Fruit fly (Drosophila melanogaster): ENCODE results near the gene mthl10.
A peak's percentile ranks its signal among the peaks of the same experiment; 100 is the strongest.

Gene mthl10

DNA sequence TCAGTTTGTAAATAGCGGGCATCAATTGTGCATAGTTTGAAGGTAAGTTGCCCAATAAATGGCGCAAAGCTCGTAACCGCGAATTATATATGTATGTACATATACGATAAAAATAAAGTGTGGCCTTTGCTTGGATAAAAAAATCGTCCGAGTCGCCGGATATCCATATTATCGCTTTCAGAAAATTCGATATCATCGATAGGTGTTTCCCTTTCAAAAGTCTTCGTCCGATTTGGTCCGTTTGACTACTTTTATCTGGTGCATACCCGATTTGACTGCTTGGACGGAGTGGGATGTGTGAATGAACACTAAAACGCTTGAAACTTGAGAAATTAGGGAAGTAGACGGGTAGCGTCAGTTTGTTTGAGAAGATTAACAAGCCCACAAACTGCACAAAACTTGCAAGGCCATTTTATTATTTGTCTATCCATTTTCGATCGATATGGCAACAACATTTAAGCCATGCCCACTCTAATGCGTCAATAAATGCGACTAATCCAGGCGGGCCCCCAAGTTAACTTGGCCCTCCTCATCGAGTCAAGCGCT is 13.5 kb downstream of the mthl10 start (continued):
- TF ChIP-seq pita (GFP tag; optimal IDR thresholded peaks at IDR 0.05), result no peak
- TF ChIP-seq zf30C (GFP tag; optimal IDR thresholded peaks at IDR 0.05), result no peak
- no peak for TF ChIP-seq corto (GFP tag; optimal IDR thresholded peaks at IDR 0.05)
- TF ChIP-seq jumu (GFP tag; optimal IDR thresholded peaks at IDR 0.05), result no peak
- TF ChIP-seq fd102C (GFP tag; optimal IDR thresholded peaks at IDR 0.05), result no peak
- TF ChIP-seq p53 (GFP tag; optimal IDR thresholded peaks at IDR 0.05), result no peak
- TF ChIP-seq Fer2 (tag; optimal IDR thresholded peaks at IDR 0.05), result peak; percentile 3
- no peak for TF ChIP-seq klu (GFP tag; IDR thresholded peaks at IDR 0.05)
- peak; percentile 57 for TF ChIP-seq CG2116 (GFP tag; optimal IDR thresholded peaks at IDR 0.05)
- TF ChIP-seq grau (tag; optimal IDR thresholded peaks at IDR 0.05), result peak; percentile 0
- TF ChIP-seq HmgZ (tag; optimal IDR thresholded peaks at IDR 0.05), result no peak
- no peak for TF ChIP-seq CG2678 (tag; optimal IDR thresholded peaks at IDR 0.05)
- no peak for TF ChIP-seq tup (GFP tag; optimal IDR thresholded peaks at IDR 0.05)
- peak; percentile 18 for TF ChIP-seq CG9797 (GFP tag; optimal IDR thresholded peaks at IDR 0.05)
- TF ChIP-seq ci (GFP tag; IDR thresholded peaks at IDR 0.05), result peak; percentile 31; the same call in 1 of the 3 replicates
- peak; percentile 45 for TF ChIP-seq mirr (GFP tag; optimal IDR thresholded peaks at IDR 0.05)
- no peak for TF ChIP-seq wek (GFP tag; optimal IDR thresholded peaks at IDR 0.05)
- TF ChIP-seq gfzf (GFP tag; optimal IDR thresholded peaks at IDR 0.05), result peak; percentile 64
- TF ChIP-seq nmo (GFP tag; optimal IDR thresholded peaks at IDR 0.05), result peak; percentile 5
- peak; percentile 59 for TF ChIP-seq E2f2 (GFP tag; IDR thresholded peaks at IDR 0.05)
- TF ChIP-seq pfk (GFP tag; optimal IDR thresholded peaks at IDR 0.05), result no peak
- peak; percentile 3 for TF ChIP-seq Sin3A (optimal IDR thresholded peaks at IDR 0.05)
- TF ChIP-seq Bteb2 (GFP tag; optimal IDR thresholded peaks at IDR 0.05), result no peak
- TF ChIP-seq gsb-n (tag; optimal IDR thresholded peaks at IDR 0.05), result no peak
- no peak; the same call in 2 of the 3 replicates for TF ChIP-seq zen2 (GFP tag; IDR thresholded peaks at IDR 0.05; ENCODE audit: partially characterized antibody)
- TF ChIP-seq CG6683 (GFP tag; optimal IDR thresholded peaks at IDR 0.05), result no peak
- peak; percentile 23 for TF ChIP-seq CG13624 (GFP tag; optimal IDR thresholded peaks at IDR 0.05)
- no peak for TF ChIP-seq nerfin-2 (GFP tag; IDR thresholded peaks at IDR 0.05; ENCODE audit: partially characterized antibody)
- no peak for TF ChIP-seq ase (GFP tag; IDR thresholded peaks at IDR 0.05)
- no peak for TF ChIP-seq CG1647 (GFP tag; optimal IDR thresholded peaks at IDR 0.05)
- TF ChIP-seq CG12299 (tag; optimal IDR thresholded peaks at IDR 0.05), result no peak
- TF ChIP-seq br (optimal IDR thresholded peaks at IDR 0.05), result no peak
- no peak for TF ChIP-seq nerfin-1 (tag; optimal IDR thresholded peaks at IDR 0.05)
- no peak for TF ChIP-seq Hsf (GFP tag; optimal IDR thresholded peaks at IDR 0.05)
- no peak for TF ChIP-seq Optix (GFP tag; IDR thresholded peaks at IDR 0.05)
- peak; percentile 9 for TF ChIP-seq CG10543 (GFP tag; optimal IDR thresholded peaks at IDR 0.05)
- peak; percentile 71 for TF ChIP-seq Dref (GFP tag; IDR thresholded peaks at IDR 0.05)
- TF ChIP-seq dmrt11E (tag; optimal IDR thresholded peaks at IDR 0.05), result no peak
- TF ChIP-seq sob (GFP tag; IDR thresholded peaks at IDR 0.05), result 0 out of 2 replicates have a peak, but pooled peaks have one; percentile 8
- TF ChIP-seq CrebB (tag; optimal IDR thresholded peaks at IDR 0.05), result no peak
- peak; percentile 25 for TF ChIP-seq sug (tag; optimal IDR thresholded peaks at IDR 0.05)
- peak; percentile 19 for TF ChIP-seq unpg (GFP tag; optimal IDR thresholded peaks at IDR 0.05)
- no peak for TF ChIP-seq CG9215 (GFP tag; IDR thresholded peaks at IDR 0.05)
- no peak for TF ChIP-seq CG3065 (GFP tag; optimal IDR thresholded peaks at IDR 0.05)
- TF ChIP-seq fu2 (GFP tag; optimal IDR thresholded peaks at IDR 0.05), result no peak
- no peak for TF ChIP-seq chif (GFP tag; optimal IDR thresholded peaks at IDR 0.05)
- TF ChIP-seq salm (tag; optimal IDR thresholded peaks at IDR 0.05), result peak; percentile 18
- TF ChIP-seq HHEX (GFP tag; optimal IDR thresholded peaks at IDR 0.05), result no peak
- TF ChIP-seq H2.0 (GFP tag; IDR thresholded peaks at IDR 0.05), result no peak
- TF ChIP-seq Ssrp (tag; optimal IDR thresholded peaks at IDR 0.05), result no peak
- TF ChIP-seq Dip2 (GFP tag; IDR thresholded peaks at IDR 0.05), result no peak
